Worm (Caenorhabditis elegans) whole organism, early embryonic: ENCODE data around the gene cyp-34A10.

ENCODE experiments used
- B0310.2 ChIP-seq: sonication (generic microtip); optimal IDR thresholded peaks from 2 replicates; lab custom pipeline; 2016; ENCODE audit warnings: mild to moderate bottlenecking, missing genetic modification characterization, missing compliant biosample characterization
- F13C5.2 ChIP-seq: sonication (generic microtip); optimal IDR thresholded peaks from 2 replicates; lab custom pipeline; 2017; ENCODE audit warnings: mild to moderate bottlenecking, missing genetic modification characterization, inconsistent platforms, missing compliant biosample characterization
- aly-1 ChIP-seq: sonication (generic microtip); optimal IDR thresholded peaks from 2 replicates; lab custom pipeline; 2016; ENCODE audit warnings: missing genetic modification characterization, missing compliant biosample characterization
- ama-1 ChIP-seq: fragments of 150-350 bp; optimal IDR thresholded peaks from 2 replicates; lab custom pipeline; 2014
- ceh-13 ChIP-seq: fragments of 200-800 bp; sonication (Bioruptor generic); optimal IDR thresholded peaks from 2 replicates; lab custom pipeline; 2018; ENCODE audit warnings: mild to moderate bottlenecking, missing genetic modification characterization, missing compliant biosample characterization
- ceh-36 ChIP-seq: sonication (generic microtip); optimal IDR thresholded peaks from 2 replicates; lab custom pipeline; 2016; ENCODE audit warnings: missing genetic modification characterization, inconsistent platforms, missing compliant biosample characterization
- ets-7 ChIP-seq: sonication (generic microtip); optimal IDR thresholded peaks from 2 replicates; lab custom pipeline; 2016; ENCODE audit warnings: missing genotype, missing genetic modification characterization, missing compliant biosample characterization
- flt-1 ChIP-seq: fragments of 200-800 bp; sonication (Bioruptor generic); IDR thresholded peaks from 2 replicates; pipeline ENCODE4 v1.3.6; 2022; ENCODE audit warnings: missing genetic modification characterization, missing compliant biosample characterization
- hmbx-1 ChIP-seq: sonication (generic microtip); optimal IDR thresholded peaks from 2 replicates; lab custom pipeline; 2016; ENCODE audit warnings: mild to moderate bottlenecking, missing genetic modification characterization, missing compliant biosample characterization
- hmg-4 ChIP-seq: fragments of 200-800 bp; sonication (Bioruptor generic); optimal IDR thresholded peaks from 2 replicates; lab custom pipeline; 2018; ENCODE audit warnings: mild to moderate bottlenecking, missing genetic modification characterization, missing compliant biosample characterization
- hnd-1 ChIP-seq: sonication (generic microtip); optimal IDR thresholded peaks from 2 replicates; lab custom pipeline; 2016; ENCODE audit warnings: missing genetic modification characterization, missing compliant biosample characterization
- pes-1 ChIP-seq: fragments of 200-800 bp; sonication (Bioruptor generic); IDR thresholded peaks from 2 replicates; pipeline ENCODE4 v1.3.6; 2022; ENCODE audit warnings: missing genetic modification reagents, missing genetic modification characterization, missing compliant biosample characterization
- scrt-1 ChIP-seq: fragments of 200-800 bp; sonication (Bioruptor generic); IDR thresholded peaks from 2 replicates; pipeline ENCODE4 v1.3.6; 2022; ENCODE audit warnings: missing genetic modification characterization, missing compliant biosample characterization
- sea-1 ChIP-seq: fragments of 200-800 bp; sonication (Bioruptor generic); conservative IDR thresholded peaks from 2 replicates; pipeline ENCODE4 v1.3.6; 2022; ENCODE audit warnings: missing genetic modification characterization, missing compliant biosample characterization
- tbx-11 ChIP-seq: fragments of 200-800 bp; sonication (Bioruptor generic); IDR thresholded peaks from 2 replicates; pipeline ENCODE4 v1.3.6; 2022; ENCODE audit warnings: missing genetic modification characterization, missing compliant biosample characterization
- tbx-37 ChIP-seq: fragments of 200-800 bp; sonication (Bioruptor generic); conservative IDR thresholded peaks from 2 replicates; pipeline ENCODE4 v1.3.6; 2022; ENCODE audit warnings: missing genetic modification reagents, missing genetic modification characterization, missing compliant biosample characterization
- tra-4 ChIP-seq: sonication (generic microtip); optimal IDR thresholded peaks from 2 replicates; lab custom pipeline; 2017; ENCODE audit warnings: missing genetic modification characterization, missing compliant biosample characterization

Gene cyp-34A10

ce11 chrV:3979053-3979452 lies 6.3 kb upstream of the cyp-34A10 start, which contains the start of gene nlp-34:
Gene nlp-34, minus strand, starts transcription at chrV:3979134.
- TF ChIP-seq sea-1 (GFP tag; lab: Robert Waterston, UW): no peak
- no peak for TF ChIP-seq ets-7 (tag; lab: Kevin White, UChicago)
- no peak for TF ChIP-seq hmbx-1 (tag; lab: Kevin White, UChicago)
- no peak for TF ChIP-seq hmg-4 (GFP tag; lab: Kevin White, UChicago)
- TF ChIP-seq ceh-13 (GFP tag; lab: Kevin White, UChicago): no peak
- no peak for TF ChIP-seq B0310.2 (tag; lab: Kevin White, UChicago)
- no peak for TF ChIP-seq ama-1 (lab: Kevin White, UChicago)
- no peak for TF ChIP-seq tbx-37 (GFP tag; lab: Robert Waterston, UW)
- TF ChIP-seq hnd-1 (tag; lab: Kevin White, UChicago): no peak

- no peak for TF ChIP-seq scrt-1
- TF ChIP-seq hmbx-1 (tag; lab: Kevin White, UChicago): no peak
- no peak for TF ChIP-seq aly-1
- TF ChIP-seq B0310.2 (tag; lab: Kevin White, UChicago): no peak
- TF ChIP-seq sea-1 (GFP tag; lab: Robert Waterston, UW): no peak
Measured at ce11 chrV:3976964-3977363, 4.2 kb upstream of the cyp-34A10 start, which contains the start of gene str-83. Gene str-83, plus strand, starts transcription at chrV:3977264.

- TF ChIP-seq F13C5.2 (tag; lab: Kevin White, UChicago) (no peak), flt-1 (GFP tag; lab: Robert Waterston, UW) (no peak), hmbx-1 (tag; lab: Kevin White, UChicago) (no peak), sea-1 (GFP tag; lab: Robert Waterston, UW) (no peak), hmg-4 (GFP tag; lab: Kevin White, UChicago) (no peak)
Measured at ce11 chrV:3974361-3974760, 1.6 kb upstream of the cyp-34A10 start, which contains the start of gene str-82. Gene str-82, plus strand, starts transcription at chrV:3974661.

ce11 chrV:3970410-3970809 lies 2.4 kb downstream of the cyp-34A10 start, which contains the start of gene cyp-34A9:
Gene cyp-34A9, minus strand, starts transcription at chrV:3970540.
- TF ChIP-seq flt-1 (GFP tag; lab: Robert Waterston, UW) (no peak), tbx-11 (GFP tag; lab: Robert Waterston, UW) (no peak), hmbx-1 (tag; lab: Kevin White, UChicago) (no peak), ceh-13 (GFP tag; lab: Kevin White, UChicago) (no peak), sea-1 (GFP tag; lab: Robert Waterston, UW) (no peak), ceh-36 (no peak), F13C5.2 (tag; lab: Kevin White, UChicago) (no peak), scrt-1 (no peak), ama-1 (lab: Kevin White, UChicago) (no peak), pes-1 (GFP tag; lab: Robert Waterston, UW) (no peak), hmg-4 (GFP tag; lab: Kevin White, UChicago) (no peak), aly-1 (no peak), ets-7 (tag; lab: Kevin White, UChicago) (no peak), tra-4 (tag; lab: Kevin White, UChicago) (no peak)

DNA sequence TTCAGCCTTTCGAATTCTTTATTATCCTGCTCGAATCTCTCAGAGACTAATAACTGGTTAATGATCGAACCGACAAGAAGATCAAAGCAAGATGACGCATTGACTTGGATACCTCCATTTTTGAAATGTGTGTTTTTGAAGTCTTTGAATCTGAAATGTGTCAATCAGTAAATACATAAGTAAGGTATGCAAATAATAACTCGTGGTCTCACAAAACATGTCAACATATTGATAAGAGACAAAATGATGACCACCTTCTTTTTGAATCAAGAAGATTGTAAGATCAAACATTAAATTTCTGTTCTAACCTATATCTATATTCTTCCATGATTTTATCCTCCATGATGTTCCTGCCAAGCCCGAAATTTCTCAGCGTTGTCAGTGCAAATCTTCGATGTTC lies 3.1 kb downstream of the cyp-34A10 start:
- TF ChIP-seq ceh-13 (GFP tag; lab: Kevin White, UChicago): no peak
- no peak for TF ChIP-seq hnd-1 (tag; lab: Kevin White, UChicago)
- TF ChIP-seq tbx-11 (GFP tag; lab: Robert Waterston, UW): no peak
- no peak for TF ChIP-seq pes-1 (GFP tag; lab: Robert Waterston, UW)
- TF ChIP-seq ets-7 (tag; lab: Kevin White, UChicago): no peak
- TF ChIP-seq ceh-36: no peak
- TF ChIP-seq scrt-1: no peak
- TF ChIP-seq aly-1: no peak
- no peak for TF ChIP-seq B0310.2 (tag; lab: Kevin White, UChicago)
- TF ChIP-seq sea-1 (GFP tag; lab: Robert Waterston, UW): no peak
- no peak for TF ChIP-seq F13C5.2 (tag; lab: Kevin White, UChicago)
- no peak for TF ChIP-seq tra-4 (tag; lab: Kevin White, UChicago)
- TF ChIP-seq flt-1 (GFP tag; lab: Robert Waterston, UW): no peak
- no peak for TF ChIP-seq hmg-4 (GFP tag; lab: Kevin White, UChicago)

DNA sequence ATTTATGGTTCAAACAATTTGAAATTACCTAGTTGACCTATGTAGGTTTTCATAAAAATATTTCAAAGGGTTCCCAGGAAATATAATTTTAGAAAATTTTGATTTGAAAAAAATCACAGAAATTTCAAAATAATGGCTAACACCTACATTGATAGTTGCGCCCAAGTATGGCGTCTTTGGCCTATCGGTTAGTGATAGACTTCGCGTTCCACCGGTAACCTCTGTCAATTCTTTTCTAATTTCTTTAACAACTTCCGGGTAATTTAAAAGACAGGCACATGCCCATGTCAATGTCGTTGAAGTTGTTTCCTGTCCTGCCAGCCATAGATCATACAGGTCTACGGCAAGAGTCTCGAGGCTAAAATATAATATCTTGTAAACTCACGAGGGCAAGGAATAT lies 3.9 kb downstream of the cyp-34A10 start:
- no peak for TF ChIP-seq sea-1 (GFP tag; lab: Robert Waterston, UW)
- no peak for TF ChIP-seq tra-4 (tag; lab: Kevin White, UChicago)
- TF ChIP-seq ceh-13 (GFP tag; lab: Kevin White, UChicago): no peak
- TF ChIP-seq F13C5.2 (tag; lab: Kevin White, UChicago): no peak
- no peak for TF ChIP-seq ceh-36
- no peak for TF ChIP-seq tbx-11 (GFP tag; lab: Robert Waterston, UW)
- no peak for TF ChIP-seq hnd-1 (tag; lab: Kevin White, UChicago)
- TF ChIP-seq ama-1 (lab: Kevin White, UChicago): no peak
- no peak for TF ChIP-seq scrt-1
- no peak for TF ChIP-seq hmg-4 (GFP tag; lab: Kevin White, UChicago)
- no peak for TF ChIP-seq hmbx-1 (tag; lab: Kevin White, UChicago)
- no peak for TF ChIP-seq tbx-37 (GFP tag; lab: Robert Waterston, UW)
- TF ChIP-seq pes-1 (GFP tag; lab: Robert Waterston, UW): no peak
- TF ChIP-seq aly-1: no peak
- no peak for TF ChIP-seq flt-1 (GFP tag; lab: Robert Waterston, UW)
- no peak for TF ChIP-seq ets-7 (tag; lab: Kevin White, UChicago)
- TF ChIP-seq B0310.2 (tag; lab: Kevin White, UChicago): no peak

ce11 chrV:3967762-3968161 lies 5.0 kb downstream of the cyp-34A10 start, which contains the start of gene cyp-34A8:
Gene cyp-34A8, minus strand, starts transcription at chrV:3967823.
- no peak for TF ChIP-seq F13C5.2 (tag; lab: Kevin White, UChicago)
- no peak for TF ChIP-seq B0310.2 (tag; lab: Kevin White, UChicago)
- TF ChIP-seq ets-7 (tag; lab: Kevin White, UChicago): no peak
- TF ChIP-seq tbx-37 (GFP tag; lab: Robert Waterston, UW): no peak
- no peak for TF ChIP-seq scrt-1
- no peak for TF ChIP-seq ceh-13 (GFP tag; lab: Kevin White, UChicago)
- no peak for TF ChIP-seq hmg-4 (GFP tag; lab: Kevin White, UChicago)
- no peak for TF ChIP-seq hmbx-1 (tag; lab: Kevin White, UChicago)
- TF ChIP-seq ama-1 (lab: Kevin White, UChicago): no peak
- no peak for TF ChIP-seq hnd-1 (tag; lab: Kevin White, UChicago)
- no peak for TF ChIP-seq sea-1 (GFP tag; lab: Robert Waterston, UW)
- no peak for TF ChIP-seq tra-4 (tag; lab: Kevin White, UChicago)
- TF ChIP-seq pes-1 (GFP tag; lab: Robert Waterston, UW): no peak
- TF ChIP-seq tbx-11 (GFP tag; lab: Robert Waterston, UW): no peak
